Fruit fly (Drosophila melanogaster): ENCODE data around the gene HDAC11.

HDAC11 gene

dm6 chr3R:24810844-24811625 is 45.0 kb downstream of the HDAC11 start (continued):
- TF ChIP-seq emc (GFP tag; optimal IDR thresholded peaks at IDR 0.05) (peak; percentile 83), repo (GFP tag; optimal IDR thresholded peaks at IDR 0.05) (peak; percentile 78), Meics (GFP tag; optimal IDR thresholded peaks at IDR 0.05) (peak; percentile 89), Dek (tag; optimal IDR thresholded peaks at IDR 0.05) (peak; percentile 87), cad (GFP tag; optimal IDR thresholded peaks at IDR 0.05) (no peak), caup (GFP tag; optimal IDR thresholded peaks at IDR 0.05; ENCODE audit: severe bottlenecking) (peak; percentile 90), CG17912 (GFP tag; optimal IDR thresholded peaks at IDR 0.05) (peak; percentile 49), Doc3 (GFP tag; IDR thresholded peaks at IDR 0.05; ENCODE audit: partially characterized antibody) (no peak), dmrt99B (tag; optimal IDR thresholded peaks at IDR 0.05) (no peak), CG15696 (tag; optimal IDR thresholded peaks at IDR 0.05) (peak; percentile 30), CG5953 (GFP tag; IDR thresholded peaks at IDR 0.05) (peak; percentile 91), CG3163 (GFP tag; optimal IDR thresholded peaks at IDR 0.05) (peak; percentile 61), dpn (GFP tag; optimal IDR thresholded peaks at IDR 0.05) (peak; percentile 84 to 93), Fer1 (GFP tag; optimal IDR thresholded peaks at IDR 0.05) (peak; percentile 88), CG16815 (GFP tag; optimal IDR thresholded peaks at IDR 0.05) (peak; percentile 60), CG18011 (GFP tag; optimal IDR thresholded peaks at IDR 0.05) (peak; percentile 67), CG3995 (GFP tag; optimal IDR thresholded peaks at IDR 0.05) (peak; percentile 54), CG12236 (GFP tag; optimal IDR thresholded peaks at IDR 0.05) (peak; percentile 52), CG4404 (GFP tag; IDR thresholded peaks at IDR 0.05) (peak; percentile 61), trem (tag; optimal IDR thresholded peaks at IDR 0.05) (peak; percentile 27), gro (GFP tag; optimal IDR thresholded peaks at IDR 0.05) (peak; percentile 91), corto (GFP tag; optimal IDR thresholded peaks at IDR 0.05) (peak; percentile 78), CG43689 (GFP tag; IDR thresholded peaks at IDR 0.05) (peak; percentile 81), pb (GFP tag; optimal IDR thresholded peaks at IDR 0.05) (peak; percentile 74), HLHmδ (GFP tag; optimal IDR thresholded peaks at IDR 0.05) (no peak), lov (optimal IDR thresholded peaks at IDR 0.05) (no peak), lov (GFP tag; IDR thresholded peaks at IDR 0.05) (peak; percentile 73; the same call in 2 of the 3 replicates), NC2β (GFP tag; optimal IDR thresholded peaks at IDR 0.05) (peak; percentile 73), CG30403 (GFP tag; optimal IDR thresholded peaks at IDR 0.05) (peak; percentile 80), da (GFP tag; optimal IDR thresholded peaks at IDR 0.05) (peak; percentile 68), crp (GFP tag; optimal IDR thresholded peaks at IDR 0.05) (peak in 1 of 2 experiments; percentile 39), E2f1 (GFP tag; IDR thresholded peaks at IDR 0.05) (peak; percentile 87), gsb (GFP tag; IDR thresholded peaks at IDR 0.05) (peak; percentile 87), D (optimal IDR thresholded peaks at IDR 0.05) (no peak), D (GFP tag; optimal IDR thresholded peaks at IDR 0.05) (peak; percentile 68), Jarid2 (GFP tag; optimal IDR thresholded peaks at IDR 0.05) (peak; percentile 75), CG6175 (GFP tag; IDR thresholded peaks at IDR 0.05) (peak; percentile 79; the same call in 2 of the 3 replicates), zfh2 (GFP tag; optimal IDR thresholded peaks at IDR 0.05) (peak; percentile 89), CG2116 (GFP tag; optimal IDR thresholded peaks at IDR 0.05) (peak; percentile 38), CG31224 (GFP tag; IDR thresholded peaks at IDR 0.05) (peak; percentile 78), unpg (GFP tag; optimal IDR thresholded peaks at IDR 0.05) (peak; percentile 90), CG17361 (GFP tag; IDR thresholded peaks at IDR 0.05) (peak; percentile 85), CG31388 (GFP tag; optimal IDR thresholded peaks at IDR 0.05) (peak; percentile 28), ATbp (GFP tag; optimal IDR thresholded peaks at IDR 0.05) (peak; percentile 78), Elba2 (GFP tag; optimal IDR thresholded peaks at IDR 0.05) (no peak), Dad (GFP tag; optimal IDR thresholded peaks at IDR 0.05) (peak; percentile 86), btn (GFP tag; optimal IDR thresholded peaks at IDR 0.05) (peak; percentile 73), az2 (GFP tag; optimal IDR thresholded peaks at IDR 0.05) (peak; percentile 87), Six4 (GFP tag; optimal IDR thresholded peaks at IDR 0.05) (peak; percentile 75), Hand (GFP tag; optimal IDR thresholded peaks at IDR 0.05) (peak; percentile 81)
